Worm (Caenorhabditis elegans): ENCODE results near the gene T22F3.8.

Gene T22F3.8

ce11 chrV:3605325-3605724 is at the start of gene T22F3.8:
Gene T22F3.8 (minus strand): TSS chrV:3605425.
- TF ChIP-seq hmg-4 (GFP tag; optimal IDR thresholded peaks at IDR 0.05) = no peak

DNA sequence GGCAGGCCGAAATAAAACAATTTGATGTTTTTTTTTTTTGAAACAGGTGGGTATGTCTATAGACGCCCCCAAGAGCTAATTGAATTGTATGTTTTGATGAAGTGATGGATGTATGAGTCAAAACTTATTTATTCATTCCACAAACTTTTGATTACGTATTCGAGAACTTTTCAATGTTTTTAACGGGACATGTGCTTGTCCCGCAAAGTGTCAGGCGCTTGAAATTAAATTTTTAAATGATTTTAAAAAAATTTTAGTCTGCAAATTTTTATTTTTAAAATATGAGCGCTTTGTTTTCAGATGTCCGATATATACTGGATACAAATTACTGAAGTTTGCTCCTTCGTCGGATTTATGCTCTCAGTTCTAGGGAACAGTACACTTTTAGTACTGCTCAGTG is 44.2 kb upstream of the T22F3.8 start, which contains the start of gene str-114:
str-114 (plus strand) TSS at position 301 of the 400 bp plus-strand sequence.
- TF ChIP-seq tbx-37 (GFP tag; conservative IDR thresholded peaks at IDR 0.05) (no peak), aly-1 (tag; optimal IDR thresholded peaks at IDR 0.05) (no peak), sea-1 (GFP tag; conservative IDR thresholded peaks at IDR 0.05) (no peak), hnd-1 (tag; optimal IDR thresholded peaks at IDR 0.05) (no peak), flt-1 (GFP tag; IDR thresholded peaks at IDR 0.05) (no peak), ama-1 (optimal IDR thresholded peaks at IDR 0.05) (no peak), scrt-1 (GFP tag; IDR thresholded peaks at IDR 0.05) (no peak), B0310.2 (tag; optimal IDR thresholded peaks at IDR 0.05) (no peak), tra-4 (tag; optimal IDR thresholded peaks at IDR 0.05) (no peak)

DNA sequence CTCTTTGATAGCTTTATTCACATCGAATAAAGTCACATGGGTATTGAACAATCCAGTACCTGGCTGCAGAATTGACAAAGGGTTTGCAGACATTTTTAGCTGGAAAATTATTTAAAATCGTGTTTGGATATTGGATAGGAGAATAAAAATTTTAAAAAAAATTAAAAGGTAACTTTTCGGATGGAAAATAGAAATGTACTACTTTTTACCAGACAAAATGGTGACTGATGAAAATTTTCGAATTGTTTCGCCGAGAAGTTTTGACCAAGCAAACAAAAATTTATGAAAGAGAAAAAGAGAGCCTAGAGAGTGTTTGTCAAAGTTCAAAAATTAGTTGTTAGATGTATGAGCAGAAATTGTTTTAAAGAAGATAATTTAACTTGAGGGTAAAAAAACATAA is 42.6 kb upstream of the T22F3.8 start, which contains the start of gene F59B1.10:
F59B1.10 (minus strand) TSS at position 101 of the 400 bp plus-strand sequence.
- TF ChIP-seq aly-1 (tag; optimal IDR thresholded peaks at IDR 0.05) (no peak), ceh-13 (GFP tag; optimal IDR thresholded peaks at IDR 0.05) (no peak), hnd-1 (tag; optimal IDR thresholded peaks at IDR 0.05) (no peak), flt-1 (GFP tag; IDR thresholded peaks at IDR 0.05) (no peak), ets-7 (tag; optimal IDR thresholded peaks at IDR 0.05) (no peak), sea-1 (GFP tag; conservative IDR thresholded peaks at IDR 0.05) (no peak), scrt-1 (GFP tag; IDR thresholded peaks at IDR 0.05) (no peak), B0310.2 (tag; optimal IDR thresholded peaks at IDR 0.05) (no peak), hmbx-1 (tag; optimal IDR thresholded peaks at IDR 0.05) (no peak), ama-1 (optimal IDR thresholded peaks at IDR 0.05) (no peak), tra-4 (tag; optimal IDR thresholded peaks at IDR 0.05) (no peak), tbx-37 (GFP tag; conservative IDR thresholded peaks at IDR 0.05) (no peak), F13C5.2 (tag; optimal IDR thresholded peaks at IDR 0.05) (no peak), tbx-11 (GFP tag; IDR thresholded peaks at IDR 0.05) (no peak), pes-1 (GFP tag; IDR thresholded peaks at IDR 0.05) (no peak)

DNA sequence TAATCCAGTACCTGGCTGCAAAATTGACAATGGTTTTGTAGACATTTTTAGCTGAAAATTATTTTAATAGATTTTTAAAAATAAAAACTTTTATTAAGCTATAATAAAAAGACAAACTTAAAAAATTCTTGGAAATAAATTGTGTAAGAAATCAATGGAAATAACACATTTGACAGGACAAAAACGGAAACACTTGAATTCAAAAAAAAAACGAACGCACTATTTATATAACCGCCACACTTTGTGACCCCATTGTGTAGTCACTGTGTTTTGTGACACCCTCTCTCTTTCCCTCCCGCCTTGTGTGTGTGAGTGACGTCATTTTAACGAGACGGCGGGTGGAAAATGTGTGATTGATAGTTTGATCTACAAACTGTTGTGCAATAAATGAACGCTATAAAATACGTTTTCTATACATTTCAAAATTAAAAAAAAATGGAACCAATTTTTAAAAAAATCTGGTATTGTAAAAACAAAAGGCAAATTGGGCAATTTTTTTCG is 39.0 kb upstream of the T22F3.8 start, which contains the start of gene F59B1.8:
F59B1.8 (minus strand) TSS at position 51 of the 501 bp plus-strand sequence.
- no peak for TF ChIP-seq hnd-1 (tag; optimal IDR thresholded peaks at IDR 0.05)
- TF ChIP-seq tbx-37 (GFP tag; conservative IDR thresholded peaks at IDR 0.05) = no peak
- no peak for TF ChIP-seq sea-1 (GFP tag; conservative IDR thresholded peaks at IDR 0.05)
- no peak for TF ChIP-seq ceh-36 (tag; optimal IDR thresholded peaks at IDR 0.05)
- no peak for TF ChIP-seq hmg-4 (GFP tag; optimal IDR thresholded peaks at IDR 0.05)
- no peak for TF ChIP-seq pes-1 (GFP tag; IDR thresholded peaks at IDR 0.05)
- no peak for TF ChIP-seq scrt-1 (GFP tag; IDR thresholded peaks at IDR 0.05)

DNA sequence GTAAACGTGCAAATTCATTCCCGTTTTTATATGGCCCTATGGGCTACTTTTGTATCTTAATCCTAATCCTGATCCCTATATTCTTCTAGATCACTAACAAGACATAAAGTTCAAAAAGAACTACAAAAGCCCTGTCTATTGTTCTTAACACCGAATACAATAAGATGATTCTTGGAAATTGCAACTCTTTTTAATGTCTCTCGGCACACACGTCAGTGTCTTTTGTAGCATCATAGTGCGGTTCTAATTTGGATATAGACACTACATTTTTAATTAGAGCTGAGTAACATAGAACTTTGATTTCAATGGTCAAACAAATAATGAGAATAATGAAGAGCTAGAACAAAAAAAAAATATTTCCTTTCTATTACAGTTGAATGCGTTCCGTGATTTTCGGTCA is 34.6 kb upstream of the T22F3.8 start:
- TF ChIP-seq sea-1 (GFP tag; conservative IDR thresholded peaks at IDR 0.05) (no peak), hmg-4 (GFP tag; optimal IDR thresholded peaks at IDR 0.05) (no peak), ceh-36 (tag; optimal IDR thresholded peaks at IDR 0.05) (no peak)

- TF ChIP-seq hmg-4 (GFP tag; optimal IDR thresholded peaks at IDR 0.05) (no peak), F13C5.2 (tag; optimal IDR thresholded peaks at IDR 0.05) (no peak), ets-7 (tag; optimal IDR thresholded peaks at IDR 0.05) (no peak), pes-1 (GFP tag; IDR thresholded peaks at IDR 0.05) (no peak), tbx-11 (GFP tag; IDR thresholded peaks at IDR 0.05) (no peak)
These were observed 31.9 kb upstream of the T22F3.8 start, which contains the start of gene srx-41 for ce11 chrV:3637086-3637485. Gene srx-41 (minus strand): TSS chrV:3637186.

DNA sequence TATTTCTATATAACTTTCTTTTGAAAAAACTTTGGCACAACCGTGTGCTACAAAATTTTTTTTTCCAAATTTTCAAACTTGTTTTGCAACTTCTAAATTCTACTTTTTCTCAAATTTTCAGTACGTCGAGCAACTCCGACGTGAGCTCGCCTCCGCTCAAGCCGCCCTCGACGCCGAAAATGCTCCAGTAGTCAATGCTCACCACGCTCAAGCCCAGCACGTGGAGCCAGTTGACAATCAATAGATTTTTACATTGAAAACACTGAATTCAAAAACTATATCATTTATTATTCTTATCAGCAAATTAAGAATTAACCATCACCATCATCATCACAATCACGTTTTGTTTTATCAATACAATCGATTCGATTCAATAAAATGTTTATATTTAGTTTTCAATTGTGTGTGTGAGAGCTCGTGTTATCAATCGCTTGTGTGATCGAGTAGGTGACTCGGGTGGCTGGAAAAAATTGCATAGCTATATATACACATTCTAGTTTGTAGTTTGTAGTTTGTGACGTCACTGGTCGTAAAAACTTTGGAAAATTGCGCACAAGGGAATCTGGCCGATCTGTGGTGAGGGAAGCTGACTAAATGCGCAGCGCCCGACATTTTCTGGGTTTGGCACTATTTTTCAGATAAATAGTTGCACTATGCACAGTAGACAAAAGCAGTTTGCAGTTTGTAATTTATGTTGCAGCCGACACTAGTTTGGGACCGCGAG is 29.2 kb upstream of the T22F3.8 start:
- no peak for TF ChIP-seq F13C5.2 (tag; optimal IDR thresholded peaks at IDR 0.05)
- TF ChIP-seq flt-1 (GFP tag; IDR thresholded peaks at IDR 0.05) = no peak
- TF ChIP-seq ceh-36 (tag; optimal IDR thresholded peaks at IDR 0.05) = no peak
- no peak for TF ChIP-seq scrt-1 (GFP tag; IDR thresholded peaks at IDR 0.05)
- TF ChIP-seq hmbx-1 (tag; optimal IDR thresholded peaks at IDR 0.05) = no peak
- no peak for TF ChIP-seq aly-1 (tag; optimal IDR thresholded peaks at IDR 0.05)
- TF ChIP-seq hnd-1 (tag; optimal IDR thresholded peaks at IDR 0.05) = no peak
- no peak for TF ChIP-seq pes-1 (GFP tag; IDR thresholded peaks at IDR 0.05)
- no peak for TF ChIP-seq B0310.2 (tag; optimal IDR thresholded peaks at IDR 0.05)
- TF ChIP-seq ama-1 (optimal IDR thresholded peaks at IDR 0.05) = no peak
- no peak for TF ChIP-seq tbx-11 (GFP tag; IDR thresholded peaks at IDR 0.05)
- TF ChIP-seq sea-1 (GFP tag; conservative IDR thresholded peaks at IDR 0.05) = no peak
- no peak for TF ChIP-seq ets-7 (tag; optimal IDR thresholded peaks at IDR 0.05)
- TF ChIP-seq hmg-4 (GFP tag; optimal IDR thresholded peaks at IDR 0.05) = no peak
- TF ChIP-seq ceh-13 (GFP tag; optimal IDR thresholded peaks at IDR 0.05) = no peak
- TF ChIP-seq tbx-37 (GFP tag; conservative IDR thresholded peaks at IDR 0.05) = no peak

- TF ChIP-seq tra-4 (tag; optimal IDR thresholded peaks at IDR 0.05) (no peak), sea-1 (GFP tag; conservative IDR thresholded peaks at IDR 0.05) (no peak), hmbx-1 (tag; optimal IDR thresholded peaks at IDR 0.05) (no peak), ceh-13 (GFP tag; optimal IDR thresholded peaks at IDR 0.05) (no peak), hmg-4 (GFP tag; optimal IDR thresholded peaks at IDR 0.05) (no peak), tbx-37 (GFP tag; conservative IDR thresholded peaks at IDR 0.05) (no peak), ets-7 (tag; optimal IDR thresholded peaks at IDR 0.05) (no peak), B0310.2 (tag; optimal IDR thresholded peaks at IDR 0.05) (no peak)
These were observed 27.8 kb upstream of the T22F3.8 start, which contains the start of gene F59B1.2 for ce11 chrV:3633041-3633440. Gene F59B1.2 (plus strand): TSS chrV:3633341.
